Fruit fly (Drosophila melanogaster): ENCODE measurements around the gene Rpn10.

The Rpn10 gene

DNA sequence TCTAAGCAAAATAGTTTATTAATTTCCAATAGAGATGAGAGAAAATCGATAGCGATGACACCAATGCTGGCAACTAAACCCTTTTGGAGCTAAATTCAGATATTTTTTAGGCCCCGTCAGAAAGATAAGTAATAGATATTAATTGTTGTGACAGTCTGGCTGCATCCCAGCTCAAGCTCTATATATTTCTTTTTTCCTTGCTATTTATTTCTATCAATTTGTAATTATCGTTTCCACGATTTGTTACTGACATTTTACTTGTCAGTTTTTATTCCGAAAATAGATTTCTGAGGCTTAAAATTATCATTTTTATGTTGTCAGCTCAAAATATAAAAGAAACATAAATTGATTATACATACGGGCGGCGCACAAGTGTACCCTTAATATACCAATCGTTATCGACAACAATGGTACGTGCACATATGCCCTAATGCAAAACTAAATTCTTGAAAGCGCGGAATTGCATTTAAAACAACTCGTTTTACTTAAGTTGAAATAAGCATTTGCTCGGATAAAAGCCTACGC, 32.1 kb downstream of the Rpn10 start, which contains the start of the genes CRIF and SMC5:
TSS of gene CRIF (minus strand) at position 51 of the 525 bp plus-strand sequence.
TSS of gene SMC5 (plus strand) at position 329 of the 525 bp plus-strand sequence.
- TF ChIP-seq CG3032 (tag; optimal IDR thresholded peaks at IDR 0.05) (peak; percentile 60), topi (GFP tag; optimal IDR thresholded peaks at IDR 0.05) (peak; percentile 62), Eip75B (GFP tag; optimal IDR thresholded peaks at IDR 0.05) (no peak), Ets21C (GFP tag; optimal IDR thresholded peaks at IDR 0.05) (peak; percentile 52), CG3919 (GFP tag; optimal IDR thresholded peaks at IDR 0.05) (no peak), Sox14 (GFP tag; optimal IDR thresholded peaks at IDR 0.05) (no peak), CG4318 (GFP tag; optimal IDR thresholded peaks at IDR 0.05) (no peak), CG7368 (GFP tag; optimal IDR thresholded peaks at IDR 0.05) (no peak), CG6854 (GFP tag; optimal IDR thresholded peaks at IDR 0.05) (no peak), Eip93F (GFP tag; optimal IDR thresholded peaks at IDR 0.05) (peak; percentile 51), CG8119 (GFP tag; IDR thresholded peaks at IDR 0.05) (0 out of 3 replicates have a peak, but pooled peaks have one; percentile 47), CG8632 (GFP tag; optimal IDR thresholded peaks at IDR 0.05) (no peak), CG6276 (GFP tag; optimal IDR thresholded peaks at IDR 0.05) (no peak), eg (GFP tag; IDR thresholded peaks at IDR 0.05) (no peak), lz (GFP tag; optimal IDR thresholded peaks at IDR 0.05) (peak; percentile 69), CG8319 (GFP tag; optimal IDR thresholded peaks at IDR 0.05) (peak; percentile 5), Met (GFP tag; optimal IDR thresholded peaks at IDR 0.05) (no peak), Sox102F (GFP tag; optimal IDR thresholded peaks at IDR 0.05) (no peak), salr (GFP tag; optimal IDR thresholded peaks at IDR 0.05) (peak in 1 of 2 experiments; percentile 37), ss (GFP tag; optimal IDR thresholded peaks at IDR 0.05) (no peak), CG6808 (GFP tag; optimal IDR thresholded peaks at IDR 0.05) (no peak), CG9139 (GFP tag; optimal IDR thresholded peaks at IDR 0.05) (no peak), Blimp-1 (GFP tag; optimal IDR thresholded peaks at IDR 0.05) (no peak), CG10669 (GFP tag; optimal IDR thresholded peaks at IDR 0.05) (no peak), Gug (GFP tag; IDR thresholded peaks at IDR 0.05) (no peak), CG6163 (GFP tag; IDR thresholded peaks at IDR 0.05) (no peak), Hr39 (GFP tag; optimal IDR thresholded peaks at IDR 0.05) (no peak), fd59A (GFP tag; optimal IDR thresholded peaks at IDR 0.05) (no peak), CG11762 (GFP tag; optimal IDR thresholded peaks at IDR 0.05; ENCODE audit: insufficient read depth) (peak; percentile 0), CG1621 (tag; optimal IDR thresholded peaks at IDR 0.05) (no peak), CG11902 (GFP tag; optimal IDR thresholded peaks at IDR 0.05) (peak; percentile 18), fkh (GFP tag; optimal IDR thresholded peaks at IDR 0.05) (no peak), OdsH (GFP tag; optimal IDR thresholded peaks at IDR 0.05) (no peak), spab (GFP tag; optimal IDR thresholded peaks at IDR 0.05) (no peak), dac (GFP tag; optimal IDR thresholded peaks at IDR 0.05) (no peak), Hr4 (GFP tag; optimal IDR thresholded peaks at IDR 0.05) (peak; percentile 75), net (GFP tag; optimal IDR thresholded peaks at IDR 0.05) (no peak), Smox (GFP tag; optimal IDR thresholded peaks at IDR 0.05) (no peak), CG11294 (GFP tag; IDR thresholded peaks at IDR 0.05) (no peak; the same call in 1 of the 2 replicates), CG31627 (GFP tag; optimal IDR thresholded peaks at IDR 0.05) (peak; percentile 71), Sox15 (GFP tag; optimal IDR thresholded peaks at IDR 0.05) (peak; percentile 48), CG15336 (GFP tag; IDR thresholded peaks at IDR 0.05) (0 out of 2 replicates have a peak, but pooled peaks have one; percentile 16), pdm3 (GFP tag; optimal IDR thresholded peaks at IDR 0.05) (no peak), Ets96B (tag; optimal IDR thresholded peaks at IDR 0.05) (no peak), esn (GFP tag; optimal IDR thresholded peaks at IDR 0.05) (peak; percentile 71), svp (GFP tag) (no peak), dsx (GFP tag; optimal IDR thresholded peaks at IDR 0.05; ENCODE audit: poor library complexity, severe bottlenecking) (no peak), Eip78C (GFP tag) (no peak), Hr38 (GFP tag; optimal IDR thresholded peaks at IDR 0.05) (no peak), CG6792 (GFP tag; optimal IDR thresholded peaks at IDR 0.05) (no peak), CG32006 (GFP tag; optimal IDR thresholded peaks at IDR 0.05) (no peak), vri (GFP tag; optimal IDR thresholded peaks at IDR 0.05) (no peak)

Measured in whole organism, prepupa.